Worm (Caenorhabditis elegans) whole organism, midembryonic: ENCODE results near the gene pqn-76.
"Not testable (repeated sequence)": the region's sequence is repeated elsewhere in the genome, so short reads cannot be mapped to it uniquely, and the experiment has no call there.

Experiments used
- T22C8.4 ChIP-seq: fragments of 200-800 bp; sonication (Bioruptor generic); IDR thresholded peaks from 2 replicates; pipeline ENCODE4 v1.3.6; 2022; ENCODE audit warnings: missing genetic modification characterization, missing compliant biosample characterization
- cog-1 ChIP-seq: sonication (generic microtip); optimal IDR thresholded peaks from 2 replicates; lab custom pipeline; 2016; ENCODE audit warnings: missing genetic modification characterization, missing compliant biosample characterization
- flt-1 ChIP-seq: fragments of 200-800 bp; sonication (Bioruptor generic); IDR thresholded peaks from 2 replicates; pipeline ENCODE4 v1.3.6; 2022; ENCODE audit warnings: missing genetic modification characterization, missing compliant biosample characterization
- klf-2 ChIP-seq: fragments of 200-800 bp; sonication (Bioruptor generic); conservative IDR thresholded peaks from 2 replicates; pipeline ENCODE4 v1.3.6; 2022; ENCODE audit warnings: missing genetic modification reagents, missing genetic modification characterization, missing compliant biosample characterization
- med-1 ChIP-seq: sonication (generic microtip); optimal IDR thresholded peaks from 2 replicates; lab custom pipeline; 2017; ENCODE audit warnings: missing genetic modification characterization, mild to moderate bottlenecking, missing compliant biosample characterization, antibody characterized with exemption, missing genetic modification reagents; ENCODE audit not compliant: insufficient read depth
- ref-1 ChIP-seq: fragments of 200-800 bp; sonication (Bioruptor generic); conservative IDR thresholded peaks from 2 replicates; pipeline ENCODE4 v1.3.6; 2022; ENCODE audit warnings: missing genetic modification reagents, missing genetic modification characterization, missing compliant biosample characterization
- tab-1 ChIP-seq: fragments of 200-800 bp; sonication (Bioruptor generic); IDR thresholded peaks from 2 replicates; pipeline ENCODE4 v1.3.6; 2022; ENCODE audit warnings: missing genetic modification characterization, missing compliant biosample characterization
- ztf-23 ChIP-seq: fragments of 200-800 bp; sonication (Bioruptor generic); IDR thresholded peaks from 2 replicates; pipeline ENCODE4 v1.3.6; 2022; ENCODE audit warnings: missing genetic modification reagents, missing genetic modification characterization, missing compliant biosample characterization
- ztf-29 ChIP-seq: fragments of 200-800 bp; sonication (Bioruptor generic); IDR thresholded peaks from 2 replicates; pipeline ENCODE4 v1.3.6; 2022; ENCODE audit warnings: missing genetic modification reagents, missing genetic modification characterization, missing compliant biosample characterization

The pqn-76 gene

ce11 chrIV:15578786-15579185, at the start of gene pqn-76:
TSS of gene pqn-76 (plus strand) at chrIV:15579086.
- TF ChIP-seq T22C8.4 (GFP tag; lab: Robert Waterston, UW); med-1 (GFP tag; lab: Kevin White, UChicago); flt-1 (GFP tag; lab: Robert Waterston, UW): not testable (repeated sequence)

DNA sequence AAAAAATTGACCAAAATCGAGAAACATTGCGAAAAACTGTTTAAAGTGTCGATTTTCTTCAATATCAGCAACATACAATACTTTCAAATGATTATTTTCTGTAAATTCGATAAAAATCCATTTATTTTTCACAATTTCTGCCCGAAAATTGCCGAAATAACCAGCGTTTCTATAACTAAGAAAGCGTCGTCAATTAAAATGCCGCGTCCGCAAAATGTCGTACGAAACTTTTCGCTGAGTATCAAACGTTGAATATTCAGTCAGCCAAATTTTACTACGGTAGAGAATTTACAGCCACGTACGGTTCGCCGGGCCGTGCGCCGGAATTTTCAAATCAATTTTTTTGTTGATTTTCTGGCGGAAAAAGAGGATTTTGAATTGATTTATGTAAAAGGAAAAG, 48.4 kb upstream of the pqn-76 start:
- TF ChIP-seq ztf-23: 0 out of 2 replicates have a peak, but pooled peaks have one; percentile 28

ce11 chrIV:15537338-15537737, 41.5 kb upstream of the pqn-76 start:
- no peak for TF ChIP-seq ref-1 (GFP tag; lab: Robert Waterston, UW)
- TF ChIP-seq cog-1 (tag; lab: Kevin White, UChicago): no peak
- TF ChIP-seq T22C8.4 (GFP tag; lab: Robert Waterston, UW): no peak
- TF ChIP-seq med-1 (GFP tag; lab: Kevin White, UChicago): no peak
- no peak for TF ChIP-seq ztf-29 (GFP tag; lab: Robert Waterston, UW)
- no peak for TF ChIP-seq ztf-23
- TF ChIP-seq tab-1 (GFP tag; lab: Robert Waterston, UW): no peak
- no peak for TF ChIP-seq klf-2 (GFP tag; lab: Robert Waterston, UW)
- TF ChIP-seq flt-1 (GFP tag; lab: Robert Waterston, UW): no peak

DNA sequence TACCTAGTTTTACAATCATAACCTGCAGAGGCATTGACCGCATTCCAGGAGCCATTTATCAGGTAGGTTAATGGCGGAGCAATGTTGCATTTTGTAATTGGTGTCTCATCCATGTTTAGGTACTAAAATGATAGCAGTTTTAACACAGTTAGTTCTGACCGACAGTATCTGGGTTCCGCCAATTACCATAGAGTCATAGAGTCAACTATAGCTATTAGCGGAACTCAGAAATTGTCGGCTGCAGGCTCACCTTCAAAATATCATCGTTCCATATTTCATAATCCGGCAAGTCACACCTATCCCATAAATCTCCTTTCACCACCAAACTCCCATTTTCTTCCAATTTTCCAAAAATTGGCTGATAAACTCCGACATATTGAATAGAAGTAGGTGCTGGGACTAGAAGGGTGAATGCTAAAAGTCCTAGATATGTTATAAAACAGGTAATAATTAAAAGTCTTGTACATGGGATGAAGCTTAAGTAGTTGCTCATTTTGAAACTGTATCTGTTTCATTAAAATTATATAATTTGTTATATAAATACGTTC, 39.4 kb upstream of the pqn-76 start, which contains the start of gene Y73F8A.35:
Gene Y73F8A.35, minus strand, starts transcription at position 498 of the 548 bp plus-strand sequence.
- TF ChIP-seq tab-1 (GFP tag; lab: Robert Waterston, UW) (no peak), cog-1 (tag; lab: Kevin White, UChicago) (no peak), flt-1 (GFP tag; lab: Robert Waterston, UW) (no peak), T22C8.4 (GFP tag; lab: Robert Waterston, UW) (no peak), klf-2 (GFP tag; lab: Robert Waterston, UW) (no peak), med-1 (GFP tag; lab: Kevin White, UChicago) (no peak), ztf-23 (no peak), ztf-29 (GFP tag; lab: Robert Waterston, UW) (no peak), ref-1 (GFP tag; lab: Robert Waterston, UW) (no peak)

ce11 chrIV:15554771-15555170, 24.1 kb upstream of the pqn-76 start:
- TF ChIP-seq T22C8.4 (GFP tag; lab: Robert Waterston, UW) (peak; percentile 42; the same call in 1 of the 2 replicates), ztf-23 (no peak)

DNA sequence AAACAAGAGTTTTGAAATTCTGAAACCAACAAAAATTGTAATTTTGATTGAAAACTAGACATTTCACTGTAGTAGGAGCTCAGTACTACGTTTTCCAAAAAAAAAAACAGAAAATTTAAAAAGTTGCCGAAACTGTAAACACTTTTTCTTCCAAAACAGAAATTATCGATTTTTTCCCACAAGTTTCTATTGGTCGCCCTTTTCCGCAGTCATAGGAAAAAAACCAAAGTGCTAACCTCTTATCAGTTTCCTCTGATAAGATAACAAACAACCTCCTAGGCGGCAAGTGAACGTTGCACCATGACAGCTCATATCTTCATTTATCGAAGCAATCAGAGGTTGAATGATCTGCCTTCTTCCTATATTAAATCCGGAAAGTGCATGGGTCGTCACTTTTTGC, 19.8 kb upstream of the pqn-76 start:
- no peak for TF ChIP-seq flt-1 (GFP tag; lab: Robert Waterston, UW)
- peak; percentile 19; the same call in 1 of the 2 replicates for TF ChIP-seq T22C8.4 (GFP tag; lab: Robert Waterston, UW)

DNA sequence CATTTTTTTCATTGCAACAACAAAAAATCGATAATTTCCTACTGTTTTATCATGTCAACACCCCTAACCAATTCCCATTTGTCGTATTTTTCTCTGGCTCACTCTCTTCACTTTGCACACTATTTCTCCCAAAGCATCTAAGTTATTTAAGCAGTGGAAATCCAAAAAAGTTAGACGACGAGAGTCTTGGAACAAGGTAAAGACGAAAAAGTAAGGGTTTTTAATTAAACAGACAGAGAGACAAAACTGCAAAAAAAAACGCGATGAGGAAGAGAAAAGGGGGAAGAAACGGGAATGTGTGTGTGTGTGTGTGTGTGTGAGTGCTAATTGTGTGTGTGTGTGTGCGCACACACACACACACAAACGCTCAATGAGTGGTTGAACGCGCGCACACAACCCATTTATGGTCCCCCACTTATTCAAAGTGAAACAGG, 17.6 kb upstream of the pqn-76 start:
- TF ChIP-seq cog-1 (tag; lab: Kevin White, UChicago) (peak; percentile 25), flt-1 (GFP tag; lab: Robert Waterston, UW) (0 out of 2 replicates have a peak, but pooled peaks have one; percentile 24), med-1 (GFP tag; lab: Kevin White, UChicago) (no peak), T22C8.4 (GFP tag; lab: Robert Waterston, UW) (no peak), ztf-29 (GFP tag; lab: Robert Waterston, UW) (no peak), tab-1 (GFP tag; lab: Robert Waterston, UW) (no peak), klf-2 (GFP tag; lab: Robert Waterston, UW) (no peak), ztf-23 (peak; percentile 60; the same call in 1 of the 2 replicates), ref-1 (GFP tag; lab: Robert Waterston, UW) (no peak)

DNA sequence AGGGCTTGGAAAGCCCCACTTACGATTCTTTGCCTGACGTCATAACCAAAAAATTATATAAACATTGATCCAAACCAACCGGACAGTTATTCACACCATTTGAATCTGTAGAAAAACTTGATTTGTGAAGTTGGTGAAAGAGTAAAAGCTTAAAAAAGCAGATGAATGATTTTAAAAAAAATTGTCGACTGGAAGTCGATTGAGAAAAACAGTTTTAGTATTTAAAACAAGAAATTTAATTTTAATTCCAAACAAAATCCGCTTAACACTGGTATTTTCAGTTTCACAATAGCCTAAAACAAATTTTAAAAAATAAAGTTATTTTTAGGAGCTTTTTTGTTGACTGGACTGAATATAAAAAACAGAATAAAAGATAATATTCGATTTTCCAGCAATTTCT, 14.6 kb upstream of the pqn-76 start, which contains the start of gene Y105C5A.1:
Gene Y105C5A.1, minus strand, starts transcription at position 101 of the 400 bp plus-strand sequence.
- TF ChIP-seq T22C8.4 (GFP tag; lab: Robert Waterston, UW): no peak
- TF ChIP-seq cog-1 (tag; lab: Kevin White, UChicago): no peak
- TF ChIP-seq med-1 (GFP tag; lab: Kevin White, UChicago): no peak
- no peak for TF ChIP-seq tab-1 (GFP tag; lab: Robert Waterston, UW)
- TF ChIP-seq ref-1 (GFP tag; lab: Robert Waterston, UW): no peak
- no peak for TF ChIP-seq ztf-23
- TF ChIP-seq klf-2 (GFP tag; lab: Robert Waterston, UW): no peak
- TF ChIP-seq ztf-29 (GFP tag; lab: Robert Waterston, UW): no peak
- no peak for TF ChIP-seq flt-1 (GFP tag; lab: Robert Waterston, UW)

- peak; percentile 71; the same call in 1 of the 2 replicates for TF ChIP-seq flt-1 (GFP tag; lab: Robert Waterston, UW)
- TF ChIP-seq ztf-23: peak; percentile 6; the same call in 1 of the 2 replicates
- TF ChIP-seq cog-1 (tag; lab: Kevin White, UChicago): peak; percentile 48
- TF ChIP-seq T22C8.4 (GFP tag; lab: Robert Waterston, UW): peak; percentile 95
- TF ChIP-seq ztf-29 (GFP tag; lab: Robert Waterston, UW): no peak
Measured at ce11 chrIV:15570770-15571169, 8.1 kb upstream of the pqn-76 start.

DNA sequence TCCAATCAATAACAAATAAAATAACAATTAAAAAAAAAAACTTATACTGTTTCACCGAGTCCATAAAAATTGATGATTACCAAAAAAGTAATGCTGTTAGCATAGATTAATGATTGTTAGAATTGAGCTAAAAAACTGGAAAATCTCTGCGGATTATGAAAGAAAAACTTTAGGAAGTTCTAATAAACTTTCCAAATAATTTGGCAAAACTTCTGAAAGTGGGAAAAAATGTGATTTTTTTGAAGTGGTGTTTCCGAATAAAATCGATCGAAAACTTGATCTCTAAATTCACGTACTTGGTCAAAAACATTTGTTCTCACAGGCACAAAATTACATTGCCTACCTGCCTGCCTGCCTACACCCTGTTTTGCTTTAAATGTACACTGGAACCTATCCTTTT, 7.2 kb upstream of the pqn-76 start:
- no peak for TF ChIP-seq cog-1 (tag; lab: Kevin White, UChicago)
